Worm (Caenorhabditis elegans) whole organism, L3 larva: Measurements from ENCODE around the gene R09E12.9.

Experiments
- R02D3.7 ChIP-seq: fragments of 150-350 bp; optimal IDR thresholded peaks from 2 replicates; lab custom pipeline; 2014; ENCODE audit warnings: missing biosample characterization, missing genetic modification characterization
- ZK546.5 ChIP-seq: sonication (generic microtip); optimal IDR thresholded peaks from 2 replicates; lab custom pipeline; 2017; ENCODE audit warnings: missing biosample characterization, missing genetic modification characterization
- ama-1 ChIP-seq: fragments of 150-350 bp; optimal IDR thresholded peaks from 2 replicates; lab custom pipeline; 2018
- ceh-28 ChIP-seq: fragments of 150-350 bp; optimal IDR thresholded peaks from 2 replicates; lab custom pipeline; 2014; ENCODE audit warnings: missing biosample characterization, missing genetic modification reagents, missing genetic modification characterization
- ceh-82 ChIP-seq: fragments of 150-350 bp; optimal IDR thresholded peaks from 2 replicates; lab custom pipeline; 2014; ENCODE audit warnings: missing biosample characterization, missing genetic modification characterization
- ceh-9 ChIP-seq: sonication (generic microtip); optimal IDR thresholded peaks from 2 replicates; lab custom pipeline; 2018; ENCODE audit warnings: missing biosample characterization, missing genetic modification characterization
- daf-12 ChIP-seq: fragments of 150-350 bp; optimal IDR thresholded peaks from 2 replicates; lab custom pipeline; 2014; ENCODE audit warnings: missing biosample characterization, missing genetic modification reagents, missing genetic modification characterization
- egl-27 ChIP-seq: sonication (generic microtip); optimal IDR thresholded peaks from 4 replicates; lab custom pipeline; 2017; ENCODE audit warnings: missing biosample characterization, missing genetic modification reagents, missing genetic modification characterization
- elt-1 ChIP-seq: fragments of 150-350 bp; optimal IDR thresholded peaks from 2 replicates; lab custom pipeline; 2014; ENCODE audit warnings: missing biosample characterization, missing genetic modification characterization
- elt-2 ChIP-seq: sonication (generic microtip); optimal IDR thresholded peaks from 2 replicates; lab custom pipeline; 2016; ENCODE audit warnings: missing genetic modification reagents, mild to moderate bottlenecking, missing genetic modification characterization, missing compliant biosample characterization
- elt-3 ChIP-seq, 3 experiments: fragments of 150-350 bp in 1 of 3; sonication (generic microtip) in 2 of 3; optimal IDR thresholded peaks; 2 replicates in 2 of 3; 4 replicates in 1 of 3; lab custom pipeline; 2014 to 2017; ENCODE audit warnings: missing biosample characterization in 3 of 3, missing genetic modification characterization in 3 of 3
- fkh-2 ChIP-seq: fragments of 150-350 bp; optimal IDR thresholded peaks from 2 replicates; lab custom pipeline; 2014; ENCODE audit warnings: missing biosample characterization, missing genetic modification reagents, missing genetic modification characterization
- fos-1 ChIP-seq: fragments of 150-350 bp; optimal IDR thresholded peaks from 2 replicates; lab custom pipeline; 2014; ENCODE audit warnings: missing biosample characterization, missing genetic modification characterization
- jun-1 ChIP-seq: fragments of 150-350 bp; optimal IDR thresholded peaks from 2 replicates; lab custom pipeline; 2014; ENCODE audit warnings: missing biosample characterization, missing genetic modification reagents, missing genetic modification characterization
- lin-15B ChIP-seq: fragments of 150-350 bp; optimal IDR thresholded peaks from 2 replicates; lab custom pipeline; 2014; ENCODE audit warnings: missing biosample characterization, missing genetic modification characterization
- lin-39 ChIP-seq: fragments of 150-350 bp; optimal IDR thresholded peaks from 2 replicates; lab custom pipeline; 2018; ENCODE audit warnings: missing biosample characterization, missing genetic modification reagents, missing genetic modification characterization
- lsy-12 ChIP-seq: sonication (generic microtip); optimal IDR thresholded peaks from 2 replicates; lab custom pipeline; 2016; ENCODE audit warnings: mild to moderate bottlenecking, missing genetic modification characterization, missing compliant biosample characterization
- mdl-1 ChIP-seq: fragments of 150-350 bp; optimal IDR thresholded peaks from 2 replicates; lab custom pipeline; 2014; ENCODE audit warnings: missing biosample characterization, missing genetic modification characterization
- mml-1 ChIP-seq: fragments of 150-350 bp; sonication (generic microtip); optimal IDR thresholded peaks from 3 replicates; lab custom pipeline; 2014; ENCODE audit warnings: missing biosample characterization, missing genetic modification characterization
- nfya-1 ChIP-seq: sonication (generic microtip); optimal IDR thresholded peaks from 2 replicates; lab custom pipeline; 2017; ENCODE audit warnings: missing genetic modification characterization, mild to moderate bottlenecking, missing compliant biosample characterization, antibody characterized with exemption, moderate library complexity; ENCODE audit not compliant: insufficient read depth
- nhr-11 ChIP-seq: fragments of 150-350 bp; optimal IDR thresholded peaks from 2 replicates; lab custom pipeline; 2014; ENCODE audit warnings: missing biosample characterization, missing genetic modification characterization
- nhr-12 ChIP-seq: fragments of 150-350 bp; optimal IDR thresholded peaks from 2 replicates; lab custom pipeline; 2014; ENCODE audit warnings: missing biosample characterization, missing genetic modification characterization
- nhr-23 ChIP-seq: fragments of 150-350 bp; optimal IDR thresholded peaks from 2 replicates; lab custom pipeline; 2014; ENCODE audit warnings: missing biosample characterization, missing genetic modification reagents, missing genetic modification characterization
- nhr-237 ChIP-seq: fragments of 150-350 bp; optimal IDR thresholded peaks from 2 replicates; lab custom pipeline; 2014; ENCODE audit warnings: missing biosample characterization, missing genetic modification characterization
- nhr-25 ChIP-seq: sonication (generic microtip); optimal IDR thresholded peaks from 2 replicates; lab custom pipeline; 2017; ENCODE audit warnings: missing biosample characterization, missing genetic modification characterization
- nhr-28 ChIP-seq: fragments of 150-350 bp; optimal IDR thresholded peaks from 2 replicates; lab custom pipeline; 2014; ENCODE audit warnings: missing biosample characterization, missing genetic modification characterization
- nhr-43 ChIP-seq: sonication (generic microtip); optimal IDR thresholded peaks from 2 replicates; lab custom pipeline; 2016; ENCODE audit warnings: mild to moderate bottlenecking, missing genetic modification characterization, missing compliant biosample characterization; ENCODE audit not compliant: poor library complexity, severe bottlenecking
- nhr-77 ChIP-seq: fragments of 150-350 bp; optimal IDR thresholded peaks from 2 replicates; lab custom pipeline; 2014; ENCODE audit warnings: missing biosample characterization, missing genetic modification characterization
- pha-4 ChIP-seq: fragments of 150-350 bp; optimal IDR thresholded peaks from 2 replicates; lab custom pipeline; 2014; ENCODE audit warnings: missing biosample characterization, missing genetic modification reagents, missing genetic modification characterization
- pqm-1 ChIP-seq: fragments of 150-350 bp; optimal IDR thresholded peaks from 2 replicates; lab custom pipeline; 2017; ENCODE audit warnings: missing biosample characterization, missing genetic modification characterization, inconsistent platforms
- sea-2 ChIP-seq: fragments of 150-350 bp; sonication (generic microtip); optimal IDR thresholded peaks from 4 replicates; lab custom pipeline; 2014; ENCODE audit warnings: missing biosample characterization, missing genetic modification reagents, missing genetic modification characterization
- skn-1 ChIP-seq: fragments of 150-350 bp; optimal IDR thresholded peaks from 2 replicates; lab custom pipeline; 2014; ENCODE audit warnings: missing biosample characterization, missing genetic modification characterization
- snpc-4 ChIP-seq: fragments of 150-350 bp; optimal IDR thresholded peaks from 2 replicates; lab custom pipeline; 2014; ENCODE audit warnings: missing biosample characterization, missing genetic modification characterization
- tbx-2 ChIP-seq: sonication (generic microtip); optimal IDR thresholded peaks from 2 replicates; lab custom pipeline; 2016; ENCODE audit warnings: mild to moderate bottlenecking, missing genetic modification characterization, missing compliant biosample characterization
- unc-62 ChIP-seq: fragments of 150-350 bp; sonication (generic microtip); optimal IDR thresholded peaks from 4 replicates; lab custom pipeline; 2014; ENCODE audit warnings: missing biosample characterization, missing genetic modification reagents, missing genetic modification characterization
- zag-1 ChIP-seq: fragments of 150-350 bp; optimal IDR thresholded peaks from 2 replicates; lab custom pipeline; 2014; ENCODE audit warnings: missing biosample characterization, missing genetic modification characterization
- ztf-11 ChIP-seq: fragments of 150-350 bp; optimal IDR thresholded peaks from 2 replicates; lab custom pipeline; 2014; ENCODE audit warnings: missing biosample characterization, missing genetic modification characterization

Gene R09E12.9

DNA sequence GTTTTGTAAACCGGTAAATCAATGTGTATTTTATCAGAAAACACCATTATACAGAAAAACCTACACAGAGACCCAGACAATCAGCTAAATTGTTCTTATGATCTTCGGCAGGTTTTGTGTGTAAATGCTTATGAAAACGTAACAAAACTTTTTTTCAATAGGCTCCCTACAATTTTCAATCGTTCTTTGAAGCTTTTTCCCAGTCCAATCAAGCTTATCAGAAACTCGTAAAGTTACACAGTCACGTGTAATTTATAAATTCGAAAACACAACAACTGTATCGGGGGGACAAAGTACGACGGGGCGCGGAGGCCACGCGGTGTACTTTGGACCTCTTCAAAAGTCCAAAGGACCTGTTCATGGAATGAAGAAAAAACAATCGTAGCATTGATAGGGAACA lies 47.2 kb upstream of the R09E12.9 start (continued):
- no peak for TF ChIP-seq tbx-2 (tag; lab: Kevin White, UChicago)
- no peak for TF ChIP-seq nhr-77 (tag; lab: Kevin White, UChicago)
- TF ChIP-seq lin-15B: no peak
- peak; percentile 67 for TF ChIP-seq jun-1 (tag; lab: Kevin White, UChicago)
- TF ChIP-seq ceh-28: no peak
- peak; percentile 44 for TF ChIP-seq lsy-12
- no peak for TF ChIP-seq ztf-11 (tag; lab: Kevin White, UChicago)
- no peak for TF ChIP-seq mdl-1 (tag; lab: Kevin White, UChicago)
- TF ChIP-seq snpc-4 (tag; lab: Kevin White, UChicago): no peak
- peak; percentile 87 for TF ChIP-seq pqm-1 (tag; lab: Kevin White, UChicago)
- peak; percentile 86 for TF ChIP-seq pha-4

DNA sequence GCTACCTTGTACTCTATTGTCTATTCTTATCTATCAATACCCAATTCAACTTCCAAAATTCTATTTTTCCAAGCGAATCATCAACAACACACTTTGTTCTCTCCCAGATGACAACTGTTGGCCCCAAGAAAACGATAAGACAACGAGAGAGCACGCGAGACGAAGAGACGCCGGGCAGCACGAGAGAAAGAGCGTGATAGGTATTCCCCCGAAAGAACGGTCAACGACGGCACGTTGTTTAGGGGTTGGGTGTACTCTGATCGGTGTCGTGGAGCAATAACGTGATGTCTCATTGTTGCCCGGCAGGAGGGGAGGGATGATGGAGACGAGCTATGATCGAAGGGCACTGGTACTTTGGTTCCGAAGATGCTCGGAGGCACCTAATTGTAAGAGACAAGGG lies 46.1 kb upstream of the R09E12.9 start:
- TF ChIP-seq nhr-28 (tag; lab: Kevin White, UChicago): peak; percentile 53
- TF ChIP-seq ama-1: peak; percentile 81
- TF ChIP-seq nhr-237 (tag; lab: Kevin White, UChicago): no peak
- peak; percentile 55 for TF ChIP-seq skn-1 (tag; lab: Kevin White, UChicago)
- TF ChIP-seq lin-39 (tag; lab: Kevin White, UChicago): peak; percentile 90
- TF ChIP-seq jun-1 (tag; lab: Kevin White, UChicago): peak; percentile 97
- TF ChIP-seq ceh-82 (tag; lab: Kevin White, UChicago): no peak
- TF ChIP-seq tbx-2 (tag; lab: Kevin White, UChicago): peak; percentile 65
- TF ChIP-seq nhr-25: peak; percentile 74
- TF ChIP-seq elt-2: peak; percentile 99
- TF ChIP-seq pqm-1 (tag; lab: Kevin White, UChicago): peak; percentile 98
- TF ChIP-seq R02D3.7 (tag; lab: Kevin White, UChicago): peak; percentile 32
- peak; percentile 96 for TF ChIP-seq mdl-1 (tag; lab: Kevin White, UChicago)
- TF ChIP-seq nhr-43 (tag; lab: Kevin White, UChicago): peak; percentile 94
- TF ChIP-seq mml-1 (tag; lab: Kevin White, UChicago): no peak
- TF ChIP-seq nhr-77 (tag; lab: Kevin White, UChicago): no peak
- peak; percentile 44 for TF ChIP-seq egl-27
- peak; percentile 62 for TF ChIP-seq ceh-28
- peak; percentile 32 to 47 (median 37) for TF ChIP-seq elt-3 (tag; optimal IDR thresholded peaks at IDR 0.05; lab: Kevin White, UChicago)
- peak; percentile 46 for TF ChIP-seq lin-15B
- TF ChIP-seq nhr-23 (tag; lab: Kevin White, UChicago): peak; percentile 80
- TF ChIP-seq pha-4: peak; percentile 92
- TF ChIP-seq nfya-1: peak; percentile 74
- TF ChIP-seq nhr-11: peak; percentile 85
- TF ChIP-seq sea-2 (GFP tag; lab: Kevin White, UChicago): no peak
- TF ChIP-seq unc-62: peak; percentile 74
- peak; percentile 77 for TF ChIP-seq lsy-12
- TF ChIP-seq fkh-2 (tag; lab: Kevin White, UChicago): no peak

DNA sequence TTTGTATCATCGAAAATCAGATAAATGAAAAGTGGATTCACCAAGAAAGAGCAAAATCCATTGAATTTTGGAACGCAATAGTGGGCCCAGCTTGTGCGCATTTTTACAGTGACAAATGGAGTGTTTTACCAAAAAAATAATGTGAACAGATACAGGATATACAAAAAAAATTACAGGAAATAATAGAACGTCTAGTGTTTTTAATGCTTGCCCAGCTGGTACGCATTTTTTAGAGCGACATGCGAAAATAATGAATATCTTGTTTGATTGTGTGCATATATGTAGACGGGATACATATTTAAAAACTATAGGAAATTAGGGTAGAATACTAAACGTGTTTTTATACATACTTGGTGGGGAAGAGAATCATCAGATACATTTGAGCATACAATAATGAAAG lies 41.2 kb upstream of the R09E12.9 start, which contains the start of gene srj-25:
TSS of gene srj-25 (minus strand) at position 101 of the 400 bp plus-strand sequence.
- TF ChIP-seq lin-39 (tag; lab: Kevin White, UChicago) (no peak), lsy-12 (no peak), ztf-11 (tag; lab: Kevin White, UChicago) (no peak), zag-1 (tag; lab: Kevin White, UChicago) (no peak), nhr-23 (tag; lab: Kevin White, UChicago) (no peak), elt-2 (no peak), nhr-237 (tag; lab: Kevin White, UChicago) (no peak), mdl-1 (tag; lab: Kevin White, UChicago) (no peak)

DNA sequence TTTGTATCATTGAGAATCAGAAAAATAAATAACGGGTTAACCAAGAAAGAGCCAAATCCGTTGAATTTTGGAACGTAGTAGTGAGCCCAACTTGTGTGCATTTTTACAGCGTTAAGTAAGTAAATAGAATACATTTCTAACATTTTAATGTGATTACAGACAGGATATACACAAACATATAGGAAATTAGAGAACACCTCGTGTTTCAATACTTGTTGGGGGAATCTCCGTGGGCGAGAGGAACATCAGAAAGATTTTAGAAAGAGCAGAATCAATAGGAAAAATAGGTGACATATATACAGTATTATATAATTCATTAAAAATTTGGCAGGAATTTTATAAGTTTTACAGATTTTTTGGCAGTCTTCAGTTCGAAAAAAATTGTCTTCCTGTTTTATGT lies 38.6 kb upstream of the R09E12.9 start, which contains the start of gene srj-24:
TSS of gene srj-24 (minus strand) at position 101 of the 400 bp plus-strand sequence.
- no peak for TF ChIP-seq ceh-9 (tag; lab: Kevin White, UChicago)
- TF ChIP-seq elt-1 (tag; lab: Kevin White, UChicago): no peak
- no peak for TF ChIP-seq nhr-12 (tag; lab: Kevin White, UChicago)
- TF ChIP-seq nhr-25: no peak
- no peak for TF ChIP-seq lsy-12
- TF ChIP-seq mml-1 (tag; lab: Kevin White, UChicago): no peak
- no peak for TF ChIP-seq lin-15B
- no peak for TF ChIP-seq R02D3.7 (tag; lab: Kevin White, UChicago)
- no peak for TF ChIP-seq nhr-28 (tag; lab: Kevin White, UChicago)
- no peak for TF ChIP-seq fos-1 (tag; lab: Kevin White, UChicago)
- no peak for TF ChIP-seq fkh-2 (tag; lab: Kevin White, UChicago)
- no peak for TF ChIP-seq ZK546.5
- TF ChIP-seq daf-12: no peak
- TF ChIP-seq mdl-1 (tag; lab: Kevin White, UChicago): no peak
- TF ChIP-seq nhr-43 (tag; lab: Kevin White, UChicago): no peak
- no peak for TF ChIP-seq tbx-2 (tag; lab: Kevin White, UChicago)
- no peak for TF ChIP-seq ama-1
- TF ChIP-seq sea-2 (GFP tag; lab: Kevin White, UChicago): no peak
- no peak for TF ChIP-seq nhr-77 (tag; lab: Kevin White, UChicago)
- TF ChIP-seq, all 47 proteins: peak for 0
